Fruit fly (Drosophila melanogaster): ENCODE measurements around the gene Rab11.

Gene Rab11

DNA sequence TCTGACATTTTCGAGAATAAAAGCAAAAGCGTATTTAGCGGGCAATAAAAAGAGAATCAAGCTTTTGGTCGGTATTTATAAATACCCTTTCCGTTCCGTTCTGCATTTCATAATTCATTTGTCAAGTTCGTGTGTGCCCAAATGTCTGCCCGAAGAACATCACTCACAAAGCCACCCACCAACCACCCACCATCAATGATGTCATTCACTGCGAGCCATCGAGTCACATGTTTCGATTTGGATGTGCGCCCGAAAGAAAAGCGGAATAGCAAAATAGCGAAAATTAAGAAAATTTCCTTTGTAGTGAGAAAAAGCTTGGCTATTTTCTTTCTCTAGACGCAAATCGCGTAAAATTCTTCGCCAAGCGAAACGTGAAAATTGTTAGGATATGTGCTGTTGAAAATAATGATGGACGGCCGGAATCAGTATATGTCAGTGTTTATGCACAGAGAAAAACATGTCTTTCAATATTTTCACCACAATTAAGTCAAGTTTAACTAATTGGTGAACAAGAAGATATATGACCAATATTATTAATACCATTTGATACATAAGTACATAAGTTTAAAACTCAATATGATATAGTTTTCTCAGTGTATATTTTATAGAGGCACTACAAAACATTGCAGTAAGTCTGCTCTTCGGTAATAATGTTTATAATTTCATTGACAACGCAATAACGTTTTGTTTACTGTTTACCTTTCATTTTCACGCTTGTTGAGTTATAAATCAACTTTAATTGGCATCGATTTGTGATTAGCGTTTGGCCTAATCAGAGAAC lies 40.1 kb downstream of the Rab11 start (continued):
- no peak for TF ChIP-seq Mad (GFP tag; optimal IDR thresholded peaks at IDR 0.05)
- no peak for TF ChIP-seq odd (GFP tag; optimal IDR thresholded peaks at IDR 0.05)
- TF ChIP-seq Abd-B (GFP tag; optimal IDR thresholded peaks at IDR 0.05): peak; percentile 6
- peak; percentile 57 for TF ChIP-seq Hsf (GFP tag; optimal IDR thresholded peaks at IDR 0.05)
- 0 out of 2 replicates have a peak, but pooled peaks have one; percentile 46 for TF ChIP-seq Taf1 (GFP tag; IDR thresholded peaks at IDR 0.05)
- TF ChIP-seq croc (GFP tag; conservative IDR thresholded peaks at IDR 0.05): no peak
- peak; percentile 41 for TF ChIP-seq CG17568 (GFP tag; optimal IDR thresholded peaks at IDR 0.05)
- peak; percentile 47 for TF ChIP-seq Sox100B (GFP tag; optimal IDR thresholded peaks at IDR 0.05)
- no peak for TF ChIP-seq ab (GFP tag; optimal IDR thresholded peaks at IDR 0.05)
- TF ChIP-seq ssp (GFP tag; IDR thresholded peaks at IDR 0.05): peak; percentile 43
- peak; percentile 55 for TF ChIP-seq caup (GFP tag; optimal IDR thresholded peaks at IDR 0.05; ENCODE audit: severe bottlenecking)
- peak; percentile 1 for TF ChIP-seq Deaf1 (tag; optimal IDR thresholded peaks at IDR 0.05)
- TF ChIP-seq CG7839 (tag; optimal IDR thresholded peaks at IDR 0.05): peak; percentile 62
- TF ChIP-seq ac (GFP tag; optimal IDR thresholded peaks at IDR 0.05): no peak
- no peak for TF ChIP-seq Mes4 (GFP tag; optimal IDR thresholded peaks at IDR 0.05)
- TF ChIP-seq Sox102F (GFP tag; optimal IDR thresholded peaks at IDR 0.05): peak; percentile 76
- 0 out of 3 replicates have a peak, but pooled peaks have one; percentile 4 for TF ChIP-seq ase (GFP tag; IDR thresholded peaks at IDR 0.05)
- no peak for TF ChIP-seq Lpt (GFP tag; optimal IDR thresholded peaks at IDR 0.05)
- TF ChIP-seq hth (optimal IDR thresholded peaks at IDR 0.05): no peak
- TF ChIP-seq CG8359 (GFP tag; optimal IDR thresholded peaks at IDR 0.05; ENCODE audit: borderline replicate concordance): no peak
- no peak for TF ChIP-seq sug (tag; optimal IDR thresholded peaks at IDR 0.05)
- no peak for TF ChIP-seq CG7987 (GFP tag; optimal IDR thresholded peaks at IDR 0.05)
- peak; percentile 67; the same call in 1 of the 2 replicates for TF ChIP-seq CG3847 (GFP tag; IDR thresholded peaks at IDR 0.05)
- no peak for TF ChIP-seq CTCF (GFP tag; optimal IDR thresholded peaks at IDR 0.05)
- TF ChIP-seq CG12299 (tag; optimal IDR thresholded peaks at IDR 0.05): peak; percentile 26
- TF ChIP-seq CG10462 (GFP tag; optimal IDR thresholded peaks at IDR 0.05): no peak
- peak; percentile 68 for TF ChIP-seq bab2 (GFP tag; optimal IDR thresholded peaks at IDR 0.05)
- no peak for TF ChIP-seq p53 (GFP tag; optimal IDR thresholded peaks at IDR 0.05)
- no peak for TF ChIP-seq insv (GFP tag; optimal IDR thresholded peaks at IDR 0.05)
- peak; percentile 43 for TF ChIP-seq CG4854 (GFP tag; optimal IDR thresholded peaks at IDR 0.05)
- peak; percentile 69 for TF ChIP-seq Hmr (GFP tag; optimal IDR thresholded peaks at IDR 0.05)
- TF ChIP-seq CG5245 (GFP tag; optimal IDR thresholded peaks at IDR 0.05): no peak
- TF ChIP-seq CG15696 (tag; optimal IDR thresholded peaks at IDR 0.05): no peak
- peak; percentile 56; the same call in 1 of the 3 replicates for TF ChIP-seq ci (GFP tag; IDR thresholded peaks at IDR 0.05)
- peak; percentile 56 for TF ChIP-seq Xrp1 (GFP tag; IDR thresholded peaks at IDR 0.05)
- no peak for TF ChIP-seq NC2α (GFP tag; optimal IDR thresholded peaks at IDR 0.05)
- no peak for TF ChIP-seq ewg (GFP tag; optimal IDR thresholded peaks at IDR 0.05)
- TF ChIP-seq schlank (tag; optimal IDR thresholded peaks at IDR 0.05): no peak
- TF ChIP-seq Max (GFP tag; optimal IDR thresholded peaks at IDR 0.05): peak; percentile 23
- no peak for TF ChIP-seq CG34422 (GFP tag; IDR thresholded peaks at IDR 0.05)
- no peak for TF ChIP-seq CG34376 (GFP tag; optimal IDR thresholded peaks at IDR 0.05)
- TF ChIP-seq CG17359 (tag; optimal IDR thresholded peaks at IDR 0.05): peak; percentile 78
- TF ChIP-seq CG13123 (GFP tag; optimal IDR thresholded peaks at IDR 0.05): peak; percentile 2
- 0 out of 2 replicates have a peak, but pooled peaks have one; percentile 39 for TF ChIP-seq cas (GFP tag; IDR thresholded peaks at IDR 0.05)
- no peak for TF ChIP-seq CG10431 (GFP tag; optimal IDR thresholded peaks at IDR 0.05)
- no peak for TF ChIP-seq gcm2 (GFP tag; optimal IDR thresholded peaks at IDR 0.05)
- TF ChIP-seq fd64A (GFP tag; optimal IDR thresholded peaks at IDR 0.05): no peak
- peak; percentile 84 for TF ChIP-seq sd (tag; optimal IDR thresholded peaks at IDR 0.05)
- no peak for TF ChIP-seq kay (GFP tag; optimal IDR thresholded peaks at IDR 0.05)
- TF ChIP-seq CG32532 (GFP tag; IDR thresholded peaks at IDR 0.05): peak; percentile 83

Measured in whole organism, embryonic.